Worm (Caenorhabditis elegans) whole organism, young adult: ENCODE results near the gene Y105C5A.1269.

Experiments used
- F49E8.2 ChIP-seq: sonication (generic microtip); optimal IDR thresholded peaks from 3 replicates; lab custom pipeline; 2017; ENCODE audit warnings: missing genetic modification characterization, mild to moderate bottlenecking, missing compliant biosample characterization, antibody characterized with exemption, moderate library complexity; ENCODE audit not compliant: insufficient read depth
- dpl-1 ChIP-seq: fragments of 150-350 bp; optimal IDR thresholded peaks from 2 replicates; lab custom pipeline; 2014; ENCODE audit warnings: missing biosample characterization, missing genetic modification reagents, missing genetic modification characterization
- hlh-26 ChIP-seq: fragments of 200-800 bp; sonication (Bioruptor generic); conservative IDR thresholded peaks from 2 replicates; pipeline ENCODE4 v1.3.6; 2022; ENCODE audit warnings: missing genetic modification reagents, missing genetic modification characterization, missing compliant biosample characterization
- hmg-1.2 ChIP-seq: fragments of 200-800 bp; sonication (Bioruptor generic); IDR thresholded peaks from 2 replicates; pipeline ENCODE4 v1.3.6; 2022; ENCODE audit warnings: missing genetic modification reagents, missing genetic modification characterization, missing compliant biosample characterization
- sea-2 ChIP-seq: fragments of 200-800 bp; sonication (Bioruptor generic); IDR thresholded peaks from 2 replicates; pipeline ENCODE4 v1.3.6; 2022; ENCODE audit warnings: missing genetic modification characterization, missing compliant biosample characterization
- unc-62 ChIP-seq: fragments of 150-350 bp; optimal IDR thresholded peaks from 2 replicates; lab custom pipeline; 2014; ENCODE audit warnings: missing biosample characterization, missing genetic modification reagents, missing genetic modification characterization
- ztf-25 ChIP-seq: fragments of 200-800 bp; sonication (Bioruptor generic); IDR thresholded peaks from 2 replicates; pipeline ENCODE4 v1.3.6; 2022; ENCODE audit warnings: missing genetic modification reagents, missing genetic modification characterization, missing compliant biosample characterization
- ztf-26 ChIP-seq: sonication (generic microtip); optimal IDR thresholded peaks from 2 replicates; lab custom pipeline; 2017; ENCODE audit warnings: missing genetic modification characterization, missing compliant biosample characterization

- no peak for TF ChIP-seq ztf-25 (GFP tag; lab: Robert Waterston, UW)
- TF ChIP-seq hlh-26, result no peak
- TF ChIP-seq sea-2 (GFP tag; lab: Robert Waterston, UW), result no peak
- TF ChIP-seq unc-62, result no peak
- no peak for TF ChIP-seq F49E8.2 (tag; lab: Kevin White, UChicago)
- TF ChIP-seq ztf-26 (tag; lab: Kevin White, UChicago), result no peak
- TF ChIP-seq dpl-1 (GFP tag; lab: Kevin White, UChicago), result no peak
- TF ChIP-seq hmg-1.2, result no peak
These were observed 23.2 kb downstream of the Y105C5A.1269 start, which contains the start of gene Y105C5B.1 for ce11 chrIV:15870356-15870755.
